Worm (Caenorhabditis elegans) whole organism, early embryonic: ENCODE data around the gene Y43B11AL.1.

Experiments
- aly-1 ChIP-seq: sonication (generic microtip); optimal IDR thresholded peaks from 2 replicates; lab custom pipeline; 2016; ENCODE audit warnings: missing genetic modification characterization, missing compliant biosample characterization
- ama-1 ChIP-seq: fragments of 150-350 bp; optimal IDR thresholded peaks from 2 replicates; lab custom pipeline; 2014
- flt-1 ChIP-seq: fragments of 200-800 bp; sonication (Bioruptor generic); IDR thresholded peaks from 2 replicates; pipeline ENCODE4 v1.3.6; 2022; ENCODE audit warnings: missing genetic modification characterization, missing compliant biosample characterization
- hmbx-1 ChIP-seq: sonication (generic microtip); optimal IDR thresholded peaks from 2 replicates; lab custom pipeline; 2016; ENCODE audit warnings: mild to moderate bottlenecking, missing genetic modification characterization, missing compliant biosample characterization
- hnd-1 ChIP-seq: sonication (generic microtip); optimal IDR thresholded peaks from 2 replicates; lab custom pipeline; 2016; ENCODE audit warnings: missing genetic modification characterization, missing compliant biosample characterization
- pes-1 ChIP-seq: fragments of 200-800 bp; sonication (Bioruptor generic); IDR thresholded peaks from 2 replicates; pipeline ENCODE4 v1.3.6; 2022; ENCODE audit warnings: missing genetic modification reagents, missing genetic modification characterization, missing compliant biosample characterization
- scrt-1 ChIP-seq: fragments of 200-800 bp; sonication (Bioruptor generic); IDR thresholded peaks from 2 replicates; pipeline ENCODE4 v1.3.6; 2022; ENCODE audit warnings: missing genetic modification characterization, missing compliant biosample characterization

DNA sequence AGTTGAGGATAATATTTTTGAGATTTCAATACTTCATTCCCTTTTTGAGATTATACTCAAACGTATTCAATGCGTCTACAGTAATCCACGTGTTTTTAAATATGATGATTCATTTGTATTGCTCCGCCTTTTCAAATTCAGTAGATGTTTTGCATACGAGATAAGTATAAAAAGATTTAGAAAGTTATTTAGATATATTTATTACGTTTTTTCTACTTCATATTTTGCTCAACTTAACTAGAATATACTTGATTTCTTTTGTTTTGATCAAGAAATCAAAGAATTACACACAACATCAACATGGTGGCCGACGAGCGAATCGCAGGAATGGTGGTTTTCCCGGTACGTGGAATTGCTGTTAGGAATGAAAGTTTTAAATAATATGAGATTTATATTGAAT is 7.4 kb upstream of the Y43B11AL.1 start, which contains the start of gene srx-50:
- TF ChIP-seq ama-1 = no peak
- TF ChIP-seq aly-1 (tag; lab: Kevin White, UChicago) = no peak
- TF ChIP-seq flt-1 (GFP tag; lab: Robert Waterston, UW) = no peak
- TF ChIP-seq pes-1 = no peak
- no peak for TF ChIP-seq hnd-1 (tag; lab: Kevin White, UChicago)
- no peak for TF ChIP-seq hmbx-1 (tag; lab: Kevin White, UChicago)
- no peak for TF ChIP-seq scrt-1 (GFP tag; lab: Robert Waterston, UW)
